Worm (Caenorhabditis elegans) whole organism, L1 larva: Measurements from ENCODE around the gene F42A6.2.

Experiments
- C04F5.9 ChIP-seq: sonication (generic microtip); optimal IDR thresholded peaks from 2 replicates; lab custom pipeline; 2016; ENCODE audit warnings: missing genetic modification characterization, missing compliant biosample characterization
- Y116A8C.19 ChIP-seq: sonication (generic microtip); optimal IDR thresholded peaks from 2 replicates; lab custom pipeline; 2016; ENCODE audit warnings: missing compliant biosample characterization, missing genetic modification characterization, borderline replicate concordance
- alr-1 ChIP-seq: fragments of 200-800 bp; sonication (Bioruptor generic); optimal IDR thresholded peaks from 2 replicates; lab custom pipeline; 2018; ENCODE audit warnings: borderline replicate concordance, mild to moderate bottlenecking, missing genetic modification characterization, missing compliant biosample characterization
- ceh-63 ChIP-seq: fragments of 200-800 bp; sonication (Bioruptor generic); optimal IDR thresholded peaks from 2 replicates; lab custom pipeline; 2018; ENCODE audit warnings: mild to moderate bottlenecking, missing genetic modification characterization, missing compliant biosample characterization
- ceh-82 ChIP-seq, 3 experiments: fragments of 150-350 bp in 1 of 3; sonication (generic microtip) in 2 of 3; optimal IDR thresholded peaks; 2 replicates each; lab custom pipeline; 2014 to 2017; ENCODE audit warnings: missing biosample characterization in 3 of 3, missing genetic modification characterization in 3 of 3
- dpl-1 ChIP-seq, 3 experiments: fragments of 150-350 bp in 2 of 3; sonication (generic microtip) in 1 of 3; optimal IDR thresholded peaks; 2 replicates each; lab custom pipeline; 2014 to 2017; ENCODE audit warnings: missing biosample characterization in 3 of 3, missing genetic modification characterization in 3 of 3, missing genetic modification reagents in 3 of 3
- efl-1 ChIP-seq, 4 experiments: fragments of 150-350 bp; optimal IDR thresholded peaks in 3 of 4; peaks in 1 of 4; 1 replicate in 1 of 4; 2 replicates in 3 of 4; lab custom pipeline; 2014; ENCODE audit warnings: missing biosample characterization in 2 of 4, missing genetic modification characterization in 2 of 4, missing genetic modification reagents in 2 of 4
- elt-2 ChIP-seq: sonication (generic microtip); optimal IDR thresholded peaks from 2 replicates; lab custom pipeline; 2016; ENCODE audit warnings: missing genetic modification characterization, mild to moderate bottlenecking, inconsistent platforms, missing compliant biosample characterization, missing genetic modification reagents
- elt-3 ChIP-seq, 6 experiments: fragments of 150-350 bp in 1 of 6; sonication (generic microtip); optimal IDR thresholded peaks; 2 replicates each; lab custom pipeline; 2017 to 2018; ENCODE audit warnings: missing biosample characterization in 6 of 6, missing genetic modification characterization in 6 of 6, inconsistent platforms in 1 of 6
- ets-5 ChIP-seq: fragments of 200-800 bp; sonication (Bioruptor generic); IDR thresholded peaks from 2 replicates; pipeline ENCODE4 v1.3.6; 2022; ENCODE audit warnings: missing genetic modification characterization, missing compliant biosample characterization
- fkh-10 ChIP-seq: sonication (generic microtip); optimal IDR thresholded peaks from 2 replicates; lab custom pipeline; 2017; ENCODE audit warnings: missing biosample characterization, missing genetic modification reagents, missing genetic modification characterization
- grh-1 ChIP-seq: fragments of 200-800 bp; sonication (Bioruptor generic); IDR thresholded peaks from 2 replicates; pipeline ENCODE4 v1.3.6; 2022; ENCODE audit warnings: missing genetic modification reagents, missing genetic modification characterization, missing compliant biosample characterization
- hlh-17 ChIP-seq: fragments of 200-800 bp; sonication (Bioruptor generic); optimal IDR thresholded peaks from 2 replicates; lab custom pipeline; 2018; ENCODE audit warnings: missing genetic modification characterization, mild to moderate bottlenecking, missing compliant biosample characterization, moderate library complexity, borderline replicate concordance
- hlh-4 ChIP-seq: sonication (generic microtip); optimal IDR thresholded peaks from 2 replicates; lab custom pipeline; 2016; ENCODE audit warnings: mild to moderate bottlenecking, missing genetic modification characterization, missing compliant biosample characterization
- irx-1 ChIP-seq: sonication (generic microtip); optimal IDR thresholded peaks from 2 replicates; lab custom pipeline; 2016; ENCODE audit warnings: missing genetic modification characterization, missing compliant biosample characterization
- isw-1 ChIP-seq: fragments of 200-800 bp; sonication (Bioruptor generic); IDR thresholded peaks from 2 replicates; pipeline ENCODE4 v1.3.6; 2022; ENCODE audit warnings: missing genetic modification characterization, missing compliant biosample characterization
- jun-1 ChIP-seq: fragments of 150-350 bp; optimal IDR thresholded peaks from 2 replicates; lab custom pipeline; 2014; ENCODE audit warnings: missing biosample characterization, missing genetic modification reagents, missing genetic modification characterization
- lin-13 ChIP-seq: fragments of 150-350 bp; optimal IDR thresholded peaks from 2 replicates; lab custom pipeline; 2014; ENCODE audit warnings: missing biosample characterization, missing genetic modification reagents, missing genetic modification characterization
- lin-14 ChIP-seq: fragments of 200-800 bp; sonication (Bioruptor generic); optimal IDR thresholded peaks from 2 replicates; lab custom pipeline; 2018; ENCODE audit warnings: mild to moderate bottlenecking, missing genetic modification characterization, moderate library complexity, missing compliant biosample characterization
- lin-15B ChIP-seq: fragments of 150-350 bp; sonication (generic microtip); optimal IDR thresholded peaks from 3 replicates; lab custom pipeline; 2014; ENCODE audit warnings: missing biosample characterization, missing genetic modification characterization
- lin-35 ChIP-seq, 2 experiments: fragments of 150-350 bp; optimal IDR thresholded peaks; 2 replicates each; lab custom pipeline; 2014; ENCODE audit warnings: missing biosample characterization in 2 of 2, missing genetic modification characterization in 2 of 2, missing genetic modification reagents in 2 of 2
- lin-39 ChIP-seq: fragments of 150-350 bp; optimal IDR thresholded peaks from 2 replicates; lab custom pipeline; 2014; ENCODE audit warnings: missing biosample characterization, missing genetic modification reagents, missing genetic modification characterization
- lir-3 ChIP-seq: sonication (generic microtip); optimal IDR thresholded peaks from 2 replicates; lab custom pipeline; 2016; ENCODE audit warnings: mild to moderate bottlenecking, missing genetic modification characterization, moderate library complexity, missing compliant biosample characterization; ENCODE audit not compliant: poor library complexity
- lsy-2 ChIP-seq, 2 experiments: fragments of 150-350 bp; optimal IDR thresholded peaks; 2 replicates each; lab custom pipeline; 2014; ENCODE audit warnings: missing biosample characterization in 2 of 2, missing genetic modification characterization in 2 of 2
- mab-9 ChIP-seq: fragments of 200-800 bp; sonication (Bioruptor generic); IDR thresholded peaks from 2 replicates; pipeline ENCODE4 v1.3.6; 2022; ENCODE audit warnings: missing genetic modification reagents, missing genetic modification characterization, missing compliant biosample characterization
- nhr-11 ChIP-seq: fragments of 150-350 bp; optimal IDR thresholded peaks from 2 replicates; lab custom pipeline; 2014; ENCODE audit warnings: missing biosample characterization, missing genetic modification characterization
- nhr-12 ChIP-seq: sonication (generic microtip); optimal IDR thresholded peaks from 2 replicates; lab custom pipeline; 2017; ENCODE audit warnings: missing biosample characterization, missing genetic modification characterization
- nhr-19 ChIP-seq: fragments of 200-800 bp; sonication (Bioruptor generic); conservative IDR thresholded peaks from 2 replicates; pipeline ENCODE4 v1.3.6; 2022; ENCODE audit warnings: missing genetic modification characterization, missing compliant biosample characterization
- nhr-20 ChIP-seq: sonication (generic microtip); optimal IDR thresholded peaks from 2 replicates; lab custom pipeline; 2016; ENCODE audit warnings: mild to moderate bottlenecking, missing genetic modification characterization, missing compliant biosample characterization
- nhr-237 ChIP-seq: fragments of 150-350 bp; optimal IDR thresholded peaks from 2 replicates; lab custom pipeline; 2014; ENCODE audit warnings: missing biosample characterization, missing genetic modification characterization
- nhr-71 ChIP-seq: sonication (generic microtip); optimal IDR thresholded peaks from 2 replicates; lab custom pipeline; 2016; ENCODE audit warnings: mild to moderate bottlenecking, missing genetic modification characterization, moderate library complexity, missing compliant biosample characterization
- nhr-76 ChIP-seq: sonication (generic microtip); optimal IDR thresholded peaks from 2 replicates; lab custom pipeline; 2017; ENCODE audit warnings: missing biosample characterization, missing genetic modification characterization
- nhr-77 ChIP-seq: fragments of 150-350 bp; optimal IDR thresholded peaks from 2 replicates; lab custom pipeline; 2014; ENCODE audit warnings: missing biosample characterization, missing genetic modification characterization
- nhr-84 ChIP-seq: sonication (generic microtip); optimal IDR thresholded peaks from 2 replicates; lab custom pipeline; 2017; ENCODE audit warnings: missing biosample characterization, missing genetic modification characterization
- pag-3 ChIP-seq: sonication (generic microtip); optimal IDR thresholded peaks from 2 replicates; lab custom pipeline; 2017; ENCODE audit warnings: missing genetic modification characterization, mild to moderate bottlenecking, missing compliant biosample characterization, antibody characterized with exemption, borderline replicate concordance; ENCODE audit not compliant: insufficient read depth
- rnt-1 ChIP-seq: sonication (generic microtip); optimal IDR thresholded peaks from 2 replicates; lab custom pipeline; 2016; ENCODE audit warnings: mild to moderate bottlenecking, missing genetic modification characterization, moderate library complexity, missing compliant biosample characterization
- skn-1 ChIP-seq: fragments of 150-350 bp; optimal IDR thresholded peaks from 2 replicates; lab custom pipeline; 2014; ENCODE audit warnings: missing biosample characterization, missing genetic modification characterization
- snpc-4 ChIP-seq: fragments of 150-350 bp; optimal IDR thresholded peaks from 2 replicates; lab custom pipeline; 2014; ENCODE audit warnings: missing biosample characterization, missing genetic modification characterization
- snu-23 ChIP-seq: sonication (generic microtip); optimal IDR thresholded peaks from 2 replicates; lab custom pipeline; 2016; ENCODE audit warnings: missing genetic modification characterization, missing compliant biosample characterization
- sptf-1 ChIP-seq: fragments of 150-350 bp; optimal IDR thresholded peaks from 2 replicates; lab custom pipeline; 2014; ENCODE audit warnings: missing biosample characterization, missing genetic modification characterization
- tlp-1 ChIP-seq: fragments of 150-350 bp; optimal IDR thresholded peaks from 2 replicates; lab custom pipeline; 2014; ENCODE audit warnings: missing biosample characterization, missing genetic modification characterization
- unc-130 ChIP-seq: fragments of 150-350 bp; optimal IDR thresholded peaks from 2 replicates; lab custom pipeline; 2017; ENCODE audit warnings: missing biosample characterization, missing genetic modification characterization, inconsistent platforms
- unc-30 ChIP-seq: sonication (generic microtip); optimal IDR thresholded peaks from 2 replicates; lab custom pipeline; 2017; ENCODE audit warnings: missing biosample characterization, missing genetic modification characterization
- unc-62 ChIP-seq: fragments of 150-350 bp; optimal IDR thresholded peaks from 2 replicates; lab custom pipeline; 2014; ENCODE audit warnings: missing biosample characterization, missing genetic modification reagents, missing genetic modification characterization
- unc-98 ChIP-seq: fragments of 200-800 bp; sonication (Bioruptor generic); IDR thresholded peaks from 2 replicates; pipeline ENCODE4 v1.3.6; 2022; ENCODE audit warnings: missing genetic modification characterization, missing compliant biosample characterization
- zag-1 ChIP-seq: fragments of 150-350 bp; optimal IDR thresholded peaks from 2 replicates; lab custom pipeline; 2014; ENCODE audit warnings: missing biosample characterization, missing genetic modification characterization
- zip-4 ChIP-seq: fragments of 200-800 bp; sonication (Bioruptor generic); optimal IDR thresholded peaks from 2 replicates; lab custom pipeline; 2018; ENCODE audit warnings: mild to moderate bottlenecking, missing genetic modification characterization, moderate library complexity, missing compliant biosample characterization
- ztf-11 ChIP-seq, 2 experiments: sonication (generic microtip); optimal IDR thresholded peaks; 2 replicates each; lab custom pipeline; 2016 to 2017; ENCODE audit warnings: missing genetic modification characterization in 2 of 2, missing biosample characterization in 1 of 2, missing compliant biosample characterization in 1 of 2
- ztf-4 ChIP-seq: fragments of 150-350 bp; optimal IDR thresholded peaks from 2 replicates; lab custom pipeline; 2014; ENCODE audit warnings: missing biosample characterization, missing genetic modification characterization

F42A6.2 gene

DNA sequence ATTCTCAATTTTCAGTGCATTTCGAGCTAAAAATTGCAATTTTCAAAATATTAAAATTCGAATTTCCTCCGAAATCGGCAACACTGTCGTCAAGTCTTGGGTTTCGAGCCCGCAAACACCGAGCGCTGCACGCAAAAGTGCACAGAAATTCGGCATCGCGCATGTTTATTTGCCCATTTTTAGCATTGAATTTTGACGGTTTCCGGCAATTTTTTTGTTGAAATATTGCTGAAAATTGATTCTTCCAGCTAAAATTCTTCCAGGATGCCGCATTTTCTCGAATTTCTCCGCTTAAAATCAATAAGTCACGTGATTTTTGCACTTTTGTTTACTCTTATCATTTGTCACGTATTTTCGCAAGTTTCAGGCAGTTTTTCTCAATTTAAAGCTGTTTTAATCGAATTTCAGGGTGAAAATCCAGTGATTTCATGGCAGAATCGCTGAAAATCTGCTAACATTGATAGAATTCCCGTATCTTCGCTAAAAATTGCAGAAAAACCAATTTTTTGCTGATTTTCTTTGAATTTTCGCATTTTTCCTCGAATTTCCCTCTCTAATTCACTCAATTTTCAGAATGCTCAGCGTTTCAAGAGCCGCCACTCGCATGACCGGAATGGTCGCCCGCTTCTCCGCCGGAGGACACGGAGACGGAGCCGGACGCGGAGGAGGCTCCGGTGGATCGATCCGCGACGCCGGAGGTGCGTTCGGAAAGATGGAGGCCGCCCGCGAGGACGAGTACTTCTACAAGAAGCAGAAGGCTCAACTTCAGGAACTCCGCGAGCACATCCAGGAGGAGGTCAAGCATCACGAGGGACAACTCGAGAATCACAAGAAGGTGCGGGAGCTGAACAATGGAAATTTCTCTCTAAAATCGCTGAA lies 44.3 kb downstream of the F42A6.2 start, which contains the start of gene mai-2 (continued):
- peak; percentile 18 for TF ChIP-seq lin-39
- peak; percentile 18 for TF ChIP-seq nhr-11 (tag; lab: Kevin White, UChicago)
- peak; percentile 61 for TF ChIP-seq lin-15B (tag; lab: Kevin White, UChicago)
- no peak for TF ChIP-seq C04F5.9 (tag; lab: Kevin White, UChicago)
- TF ChIP-seq elt-3 (tag; optimal IDR thresholded peaks at IDR 0.05; lab: Kevin White, UChicago), result peak in 2 of 6 experiments; percentile 28 to 29
- TF ChIP-seq hlh-4 (tag; lab: Kevin White, UChicago), result no peak
- TF ChIP-seq fkh-10 (GFP tag; lab: Kevin White, UChicago), result peak; percentile 21
- TF ChIP-seq ztf-11 (tag; optimal IDR thresholded peaks at IDR 0.05; lab: Kevin White, UChicago), result peak in 1 of 2 experiments; percentile 12
- TF ChIP-seq nhr-84 (tag; lab: Kevin White, UChicago), result no peak
- TF ChIP-seq ets-5, result no peak
- TF ChIP-seq lin-13, result peak; percentile 57
- TF ChIP-seq lsy-2 (tag; optimal IDR thresholded peaks at IDR 0.05; lab: Kevin White, UChicago), result peak; percentile 80 to 83
- peak; percentile 65 for TF ChIP-seq nhr-19
- TF ChIP-seq unc-98 (GFP tag; lab: Robert Waterston, UW), result 0 out of 2 replicates have a peak, but pooled peaks have one; percentile 34
- no peak for TF ChIP-seq Y116A8C.19 (tag; lab: Kevin White, UChicago)
- TF ChIP-seq lin-35 (GFP tag; optimal IDR thresholded peaks at IDR 0.05; lab: Kevin White, UChicago), result peak; percentile 94 to 96
- no peak; the same call in 1 of the 2 replicates for TF ChIP-seq grh-1 (GFP tag; lab: Robert Waterston, UW)
- peak; percentile 66 for TF ChIP-seq nhr-20
- no peak for TF ChIP-seq sptf-1 (tag; lab: Kevin White, UChicago)
- peak; percentile 90 to 94 (median 91) for TF ChIP-seq dpl-1 (GFP tag; optimal IDR thresholded peaks at IDR 0.05; lab: Kevin White, UChicago)
- no peak for TF ChIP-seq zag-1
- TF ChIP-seq unc-62 (GFP tag; lab: Kevin White, UChicago), result no peak
- TF ChIP-seq snu-23 (GFP tag; lab: Kevin White, UChicago), result peak; percentile 84
- TF ChIP-seq nhr-77, result peak; percentile 45
- TF ChIP-seq unc-30 (tag; lab: Kevin White, UChicago), result no peak
- TF ChIP-seq zip-4 (GFP tag; lab: Kevin White, UChicago), result no peak
- peak; percentile 77 for TF ChIP-seq unc-130 (tag; lab: Kevin White, UChicago)
- TF ChIP-seq ceh-82 (tag; optimal IDR thresholded peaks at IDR 0.05; lab: Kevin White, UChicago), result peak; percentile 21 to 74 (median 32)
- no peak for TF ChIP-seq irx-1
- peak; percentile 57 for TF ChIP-seq skn-1 (tag; lab: Kevin White, UChicago)
- peak; percentile 70 for TF ChIP-seq rnt-1 (tag; lab: Kevin White, UChicago)
- peak; percentile 37; the same call in 1 of the 2 replicates for TF ChIP-seq isw-1
- TF ChIP-seq lir-3 (tag; lab: Kevin White, UChicago), result peak; percentile 36
- peak; percentile 26 for TF ChIP-seq snpc-4 (tag; lab: Kevin White, UChicago)
- TF ChIP-seq nhr-12 (tag; lab: Kevin White, UChicago), result no peak
- TF ChIP-seq lin-14, result peak; percentile 60
- no peak for TF ChIP-seq pag-3 (tag; lab: Kevin White, UChicago)
- no peak for TF ChIP-seq nhr-76 (tag; lab: Kevin White, UChicago)
- no peak for TF ChIP-seq jun-1 (tag; lab: Kevin White, UChicago)
- TF ChIP-seq mab-9 (GFP tag; lab: Robert Waterston, UW), result no peak
- peak; percentile 61 to 94 for TF ChIP-seq efl-1 (optimal IDR thresholded peaks at IDR 0.05; lab: Kevin White, UChicago)
- peak; percentile 94 to 99 for TF ChIP-seq efl-1 (GFP tag; optimal IDR thresholded peaks at IDR 0.05 in 1 of 2; lab: Kevin White, UChicago)
- TF ChIP-seq tlp-1 (tag; lab: Kevin White, UChicago), result no peak
- peak; percentile 80 for TF ChIP-seq nhr-71
- no peak for TF ChIP-seq ceh-63 (GFP tag; lab: Kevin White, UChicago)
- TF ChIP-seq elt-2, result peak; percentile 14
- TF ChIP-seq ztf-4, result no peak
- no peak for TF ChIP-seq hlh-17
- TF ChIP-seq nhr-237, result no peak
- TF ChIP-seq alr-1 (tag; lab: Kevin White, UChicago), result no peak
